Worm (Caenorhabditis elegans) whole organism, L1 larva: ENCODE data around the gene C28A5.1.

Source experiments
- C16A3.4 ChIP-seq: fragments of 150-350 bp; optimal IDR thresholded peaks from 2 replicates; lab custom pipeline; 2014; ENCODE audit warnings: missing biosample characterization, missing genetic modification characterization
- C34B4.2 ChIP-seq: sonication (generic microtip); optimal IDR thresholded peaks from 2 replicates; lab custom pipeline; 2017; ENCODE audit warnings: mild to moderate bottlenecking, missing genetic modification characterization, missing compliant biosample characterization
- F16B12.6 ChIP-seq: fragments of 150-350 bp; optimal IDR thresholded peaks from 2 replicates; lab custom pipeline; 2014; ENCODE audit warnings: missing biosample characterization, missing genetic modification characterization
- aha-1 ChIP-seq: fragments of 150-350 bp; optimal IDR thresholded peaks from 2 replicates; lab custom pipeline; 2014; ENCODE audit warnings: missing biosample characterization, missing genetic modification characterization
- aly-2 ChIP-seq: fragments of 150-350 bp; optimal IDR thresholded peaks from 2 replicates; lab custom pipeline; 2014; ENCODE audit warnings: missing biosample characterization, missing genetic modification characterization
- blmp-1 ChIP-seq: fragments of 150-350 bp; optimal IDR thresholded peaks from 2 replicates; lab custom pipeline; 2014; ENCODE audit warnings: missing biosample characterization, missing genetic modification characterization
- ceh-82 ChIP-seq, 3 experiments: fragments of 150-350 bp in 1 of 3; sonication (generic microtip) in 2 of 3; optimal IDR thresholded peaks; 2 replicates each; lab custom pipeline; 2014 to 2017; ENCODE audit warnings: missing biosample characterization in 3 of 3, missing genetic modification characterization in 3 of 3
- ceh-88 ChIP-seq: fragments of 200-800 bp; sonication (Bioruptor generic); IDR thresholded peaks from 2 replicates; pipeline ENCODE4 v1.3.6; 2022; ENCODE audit warnings: missing genetic modification characterization, missing compliant biosample characterization
- ceh-90 ChIP-seq: sonication (generic microtip); optimal IDR thresholded peaks from 2 replicates; lab custom pipeline; 2016; ENCODE audit warnings: missing genetic modification characterization, missing compliant biosample characterization
- dpl-1 ChIP-seq, 3 experiments: fragments of 150-350 bp in 2 of 3; sonication (generic microtip) in 1 of 3; optimal IDR thresholded peaks; 2 replicates each; lab custom pipeline; 2014 to 2017; ENCODE audit warnings: missing biosample characterization in 3 of 3, missing genetic modification characterization in 3 of 3, missing genetic modification reagents in 3 of 3
- dsc-1 ChIP-seq: sonication (generic microtip); optimal IDR thresholded peaks from 2 replicates; lab custom pipeline; 2016; ENCODE audit warnings: mild to moderate bottlenecking, missing genetic modification characterization, missing compliant biosample characterization
- efl-1 ChIP-seq, 4 experiments: fragments of 150-350 bp; optimal IDR thresholded peaks in 3 of 4; peaks in 1 of 4; 1 replicate in 1 of 4; 2 replicates in 3 of 4; lab custom pipeline; 2014; ENCODE audit warnings: missing biosample characterization in 2 of 4, missing genetic modification characterization in 2 of 4, missing genetic modification reagents in 2 of 4
- efl-3 ChIP-seq: fragments of 200-800 bp; sonication (Bioruptor generic); optimal IDR thresholded peaks from 2 replicates; lab custom pipeline; 2018; ENCODE audit warnings: mild to moderate bottlenecking, missing genetic modification characterization, missing compliant biosample characterization
- elt-2 ChIP-seq: sonication (generic microtip); optimal IDR thresholded peaks from 2 replicates; lab custom pipeline; 2016; ENCODE audit warnings: missing genetic modification characterization, mild to moderate bottlenecking, inconsistent platforms, missing compliant biosample characterization, missing genetic modification reagents
- elt-3 ChIP-seq, 6 experiments: fragments of 150-350 bp in 1 of 6; sonication (generic microtip); optimal IDR thresholded peaks; 2 replicates each; lab custom pipeline; 2017 to 2018; ENCODE audit warnings: missing biosample characterization in 6 of 6, missing genetic modification characterization in 6 of 6, inconsistent platforms in 1 of 6
- fkh-4 ChIP-seq: sonication (generic microtip); optimal IDR thresholded peaks from 2 replicates; lab custom pipeline; 2016; ENCODE audit warnings: missing compliant biosample characterization, missing genetic modification characterization, borderline replicate concordance
- fkh-8 ChIP-seq: sonication (generic microtip); optimal IDR thresholded peaks from 2 replicates; lab custom pipeline; 2016; ENCODE audit warnings: mild to moderate bottlenecking, missing genetic modification characterization, missing compliant biosample characterization
- fos-1 ChIP-seq: fragments of 150-350 bp; optimal IDR thresholded peaks from 2 replicates; lab custom pipeline; 2014; ENCODE audit warnings: missing biosample characterization, missing genetic modification characterization
- grh-1 ChIP-seq: fragments of 200-800 bp; sonication (Bioruptor generic); IDR thresholded peaks from 2 replicates; pipeline ENCODE4 v1.3.6; 2022; ENCODE audit warnings: missing genetic modification reagents, missing genetic modification characterization, missing compliant biosample characterization
- irx-1 ChIP-seq: sonication (generic microtip); optimal IDR thresholded peaks from 2 replicates; lab custom pipeline; 2016; ENCODE audit warnings: missing genetic modification characterization, missing compliant biosample characterization
- isw-1 ChIP-seq: fragments of 200-800 bp; sonication (Bioruptor generic); IDR thresholded peaks from 2 replicates; pipeline ENCODE4 v1.3.6; 2022; ENCODE audit warnings: missing genetic modification characterization, missing compliant biosample characterization
- lin-14 ChIP-seq: fragments of 200-800 bp; sonication (Bioruptor generic); optimal IDR thresholded peaks from 2 replicates; lab custom pipeline; 2018; ENCODE audit warnings: mild to moderate bottlenecking, missing genetic modification characterization, moderate library complexity, missing compliant biosample characterization
- lin-39 ChIP-seq: fragments of 150-350 bp; optimal IDR thresholded peaks from 2 replicates; lab custom pipeline; 2014; ENCODE audit warnings: missing biosample characterization, missing genetic modification reagents, missing genetic modification characterization
- lir-3 ChIP-seq: sonication (generic microtip); optimal IDR thresholded peaks from 2 replicates; lab custom pipeline; 2016; ENCODE audit warnings: mild to moderate bottlenecking, missing genetic modification characterization, moderate library complexity, missing compliant biosample characterization; ENCODE audit not compliant: poor library complexity
- lsy-2 ChIP-seq, 2 experiments: fragments of 150-350 bp; optimal IDR thresholded peaks; 2 replicates each; lab custom pipeline; 2014; ENCODE audit warnings: missing biosample characterization in 2 of 2, missing genetic modification characterization in 2 of 2
- mef-2 ChIP-seq: fragments of 150-350 bp; optimal IDR thresholded peaks from 2 replicates; lab custom pipeline; 2014; ENCODE audit warnings: missing biosample characterization, missing genetic modification characterization
- mep-1 ChIP-seq: fragments of 150-350 bp; optimal IDR thresholded peaks from 2 replicates; lab custom pipeline; 2014; ENCODE audit warnings: missing biosample characterization, missing genetic modification characterization
- nhr-19 ChIP-seq: fragments of 200-800 bp; sonication (Bioruptor generic); conservative IDR thresholded peaks from 2 replicates; pipeline ENCODE4 v1.3.6; 2022; ENCODE audit warnings: missing genetic modification characterization, missing compliant biosample characterization
- nhr-28 ChIP-seq: fragments of 150-350 bp; optimal IDR thresholded peaks from 2 replicates; lab custom pipeline; 2014; ENCODE audit warnings: missing biosample characterization, missing genetic modification characterization
- nhr-47 ChIP-seq: sonication (generic microtip); optimal IDR thresholded peaks from 2 replicates; lab custom pipeline; 2016; ENCODE audit warnings: mild to moderate bottlenecking, missing genetic modification characterization, moderate library complexity, missing compliant biosample characterization
- nhr-71 ChIP-seq: sonication (generic microtip); optimal IDR thresholded peaks from 2 replicates; lab custom pipeline; 2016; ENCODE audit warnings: mild to moderate bottlenecking, missing genetic modification characterization, moderate library complexity, missing compliant biosample characterization
- nhr-85 ChIP-seq: sonication (generic microtip); peaks from one replicate; lab custom pipeline; 2016; ENCODE audit warnings: missing genetic modification characterization, inconsistent platforms, missing compliant biosample characterization
- rnt-1 ChIP-seq: sonication (generic microtip); optimal IDR thresholded peaks from 2 replicates; lab custom pipeline; 2016; ENCODE audit warnings: mild to moderate bottlenecking, missing genetic modification characterization, moderate library complexity, missing compliant biosample characterization
- skn-1 ChIP-seq: fragments of 150-350 bp; optimal IDR thresholded peaks from 2 replicates; lab custom pipeline; 2014; ENCODE audit warnings: missing biosample characterization, missing genetic modification characterization
- snpc-4 ChIP-seq: fragments of 150-350 bp; optimal IDR thresholded peaks from 2 replicates; lab custom pipeline; 2014; ENCODE audit warnings: missing biosample characterization, missing genetic modification characterization
- snu-23 ChIP-seq: sonication (generic microtip); optimal IDR thresholded peaks from 2 replicates; lab custom pipeline; 2016; ENCODE audit warnings: missing genetic modification characterization, missing compliant biosample characterization
- sox-4 ChIP-seq: sonication (generic microtip); optimal IDR thresholded peaks from 2 replicates; lab custom pipeline; 2016; ENCODE audit warnings: missing genetic modification characterization, missing compliant biosample characterization
- swsn-7 ChIP-seq: sonication (generic microtip); optimal IDR thresholded peaks from 2 replicates; lab custom pipeline; 2016; ENCODE audit warnings: missing genetic modification characterization, missing compliant biosample characterization
- tbx-2 ChIP-seq: sonication (generic microtip); optimal IDR thresholded peaks from 2 replicates; lab custom pipeline; 2016; ENCODE audit warnings: missing genetic modification characterization, missing compliant biosample characterization
- tlp-1 ChIP-seq: fragments of 150-350 bp; optimal IDR thresholded peaks from 2 replicates; lab custom pipeline; 2014; ENCODE audit warnings: missing biosample characterization, missing genetic modification characterization
- zip-4 ChIP-seq: fragments of 200-800 bp; sonication (Bioruptor generic); optimal IDR thresholded peaks from 2 replicates; lab custom pipeline; 2018; ENCODE audit warnings: mild to moderate bottlenecking, missing genetic modification characterization, moderate library complexity, missing compliant biosample characterization
- ztf-11 ChIP-seq, 2 experiments: sonication (generic microtip); optimal IDR thresholded peaks; 2 replicates each; lab custom pipeline; 2016 to 2017; ENCODE audit warnings: missing genetic modification characterization in 2 of 2, missing biosample characterization in 1 of 2, missing compliant biosample characterization in 1 of 2
- ztf-4 ChIP-seq: fragments of 150-350 bp; optimal IDR thresholded peaks from 2 replicates; lab custom pipeline; 2014; ENCODE audit warnings: missing biosample characterization, missing genetic modification characterization

C28A5.1 gene

ce11 chrIII:4419117-4419978, 14.8 kb downstream of the C28A5.1 start, which contains the start of the genes R07E5.7 and cku-80 (continued):
- no peak for TF ChIP-seq C34B4.2 (tag; lab: Kevin White, UChicago)
- TF ChIP-seq tlp-1 (tag; lab: Kevin White, UChicago) = no peak
- no peak for TF ChIP-seq fkh-4 (tag; lab: Kevin White, UChicago)
- TF ChIP-seq nhr-28 (tag; lab: Kevin White, UChicago) = no peak
- peak; percentile 6 to 68 (median 58) for TF ChIP-seq ceh-82 (tag; optimal IDR thresholded peaks at IDR 0.05; lab: Kevin White, UChicago)
- no peak for TF ChIP-seq ceh-90 (tag; lab: Kevin White, UChicago)
- TF ChIP-seq rnt-1 (tag; lab: Kevin White, UChicago) = peak; percentile 78

DNA sequence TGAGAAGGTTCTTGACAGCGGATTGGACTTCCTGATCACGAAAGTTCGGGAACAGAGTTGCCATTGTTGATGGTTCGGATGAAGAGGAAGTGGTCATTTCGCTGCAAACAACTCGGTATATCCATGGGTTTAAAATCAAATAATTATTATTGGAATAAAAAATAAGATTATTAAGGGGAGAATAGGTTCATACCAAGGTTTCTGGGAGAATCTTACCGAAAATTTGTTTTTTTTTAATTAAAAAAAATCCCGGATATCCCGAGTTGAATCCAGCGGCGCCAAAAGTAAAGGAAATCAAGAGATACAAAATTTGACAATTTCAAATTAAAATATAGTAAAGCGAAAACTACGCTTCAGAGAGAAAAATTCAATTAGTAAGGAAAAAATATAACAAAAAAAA, 16.2 kb downstream of the C28A5.1 start, which contains the start of the genes R07E5.19 and pdcd-2:
R07E5.19 (minus strand) TSS at position 101 of the 400 bp plus-strand sequence.
pdcd-2 (minus strand) TSS at position 102 of the 400 bp plus-strand sequence.
- no peak for TF ChIP-seq efl-3 (GFP tag; lab: Kevin White, UChicago)
- TF ChIP-seq efl-1 (optimal IDR thresholded peaks at IDR 0.05; lab: Kevin White, UChicago) = no peak
- TF ChIP-seq efl-1 (GFP tag; optimal IDR thresholded peaks at IDR 0.05 in 1 of 2; lab: Kevin White, UChicago) = peak in 1 of 2 experiments; percentile 14

ce11 chrIII:4415135-4415534, 19.0 kb downstream of the C28A5.1 start, which contains the start of gene R07E5.11:
R07E5.11 (minus strand) TSS chrIII:4415235.
- TF ChIP-seq aha-1 (tag; lab: Kevin White, UChicago) (no peak), ztf-11 (tag; optimal IDR thresholded peaks at IDR 0.05; lab: Kevin White, UChicago) (no peak), dpl-1 (GFP tag; optimal IDR thresholded peaks at IDR 0.05; lab: Kevin White, UChicago) (no peak), isw-1 (no peak), sox-4 (tag; lab: Kevin White, UChicago) (no peak), mef-2 (tag; lab: Kevin White, UChicago) (no peak), blmp-1 (tag; lab: Kevin White, UChicago) (no peak), fkh-8 (no peak), rnt-1 (tag; lab: Kevin White, UChicago) (no peak), lin-39 (tag; lab: Kevin White, UChicago) (no peak), snu-23 (GFP tag; lab: Kevin White, UChicago) (no peak), skn-1 (tag; lab: Kevin White, UChicago) (no peak)

DNA sequence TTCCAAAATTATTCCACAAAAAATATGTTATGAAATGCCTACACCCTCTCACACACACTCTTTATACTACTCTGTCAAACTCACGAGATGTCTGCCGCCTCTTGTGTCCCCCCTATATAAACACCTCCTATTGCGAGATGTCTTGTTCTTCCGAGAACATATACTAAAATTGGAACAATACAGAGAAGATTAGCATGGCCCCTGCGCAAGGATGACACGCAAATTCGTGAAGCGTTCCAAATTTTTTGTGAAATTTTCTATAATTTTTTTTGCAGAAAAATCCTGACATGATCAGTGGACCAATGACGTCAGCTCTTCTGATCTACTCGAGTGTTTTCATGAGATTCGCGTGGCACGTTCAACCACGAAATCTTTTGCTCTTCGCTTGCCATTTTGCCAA, 20.1 kb downstream of the C28A5.1 start:
- TF ChIP-seq nhr-47 (peak; percentile 82), dsc-1 (peak; percentile 65), fkh-8 (peak; percentile 55), ceh-88 (GFP tag; lab: Robert Waterston, UW) (0 out of 2 replicates have a peak, but pooled peaks have one; percentile 37), rnt-1 (tag; lab: Kevin White, UChicago) (peak; percentile 23), grh-1 (GFP tag; lab: Robert Waterston, UW) (peak; percentile 47; the same call in 1 of the 2 replicates), F16B12.6 (tag; lab: Kevin White, UChicago) (peak; percentile 18), dpl-1 (GFP tag; optimal IDR thresholded peaks at IDR 0.05; lab: Kevin White, UChicago) (peak; percentile 9 to 41 (median 39)), irx-1 (tag; lab: Kevin White, UChicago) (peak; percentile 33), snu-23 (GFP tag; lab: Kevin White, UChicago) (peak; percentile 55), isw-1 (peak; percentile 41), lsy-2 (tag; optimal IDR thresholded peaks at IDR 0.05; lab: Kevin White, UChicago) (peak; percentile 40 to 51), mep-1 (tag; lab: Kevin White, UChicago) (peak; percentile 50), efl-1 (optimal IDR thresholded peaks at IDR 0.05; lab: Kevin White, UChicago) (peak; percentile 37 to 54), efl-1 (GFP tag; optimal IDR thresholded peaks at IDR 0.05 in 1 of 2; lab: Kevin White, UChicago) (peak; percentile 37 to 91), C16A3.4 (tag; lab: Kevin White, UChicago) (peak; percentile 47), fos-1 (tag; lab: Kevin White, UChicago) (peak; percentile 11), lir-3 (tag; lab: Kevin White, UChicago) (peak; percentile 10), nhr-19 (GFP tag; lab: Robert Waterston, UW) (peak; percentile 86), nhr-85 (tag; lab: Kevin White, UChicago) (peak; percentile 81), zip-4 (GFP tag; lab: Kevin White, UChicago) (peak; percentile 53), elt-2 (tag; lab: Kevin White, UChicago) (peak; percentile 17), lin-14 (peak; percentile 67), swsn-7 (tag; lab: Kevin White, UChicago) (peak; percentile 65), aly-2 (tag; lab: Kevin White, UChicago) (peak; percentile 5), nhr-71 (peak; percentile 73), tbx-2 (tag; lab: Kevin White, UChicago) (peak; percentile 33), elt-3 (tag; optimal IDR thresholded peaks at IDR 0.05; lab: Kevin White, UChicago) (peak in 1 of 6 experiments; percentile 16), ztf-4 (peak; percentile 34), snpc-4 (peak; percentile 98)
